Fruit fly (Drosophila melanogaster): ENCODE results near the gene Slbp.

The Slbp gene

dm6 chr3R:29116167-29116725 lies 36.8 kb downstream of the Slbp start, which contains the start of gene Atg14 (continued):
- TF ChIP-seq GATAe (GFP tag; conservative IDR thresholded peaks at IDR 0.05) (no peak), CG7786 (GFP tag; optimal IDR thresholded peaks at IDR 0.05) (no peak), CG16863 (GFP tag; optimal IDR thresholded peaks at IDR 0.05) (no peak), tio (GFP tag; optimal IDR thresholded peaks at IDR 0.05) (no peak), CG3407 (GFP tag; optimal IDR thresholded peaks at IDR 0.05) (no peak), Awh (GFP tag; IDR thresholded peaks at IDR 0.05) (0 out of 2 replicates have a peak, but pooled peaks have one; percentile 21), CG11560 (tag; IDR thresholded peaks at IDR 0.05) (no peak), CG10267 (tag; optimal IDR thresholded peaks at IDR 0.05) (peak; percentile 99), CG6254 (GFP tag; optimal IDR thresholded peaks at IDR 0.05) (no peak), CkIIα-i1 (GFP tag; IDR thresholded peaks at IDR 0.05) (no peak), CG9727 (GFP tag; optimal IDR thresholded peaks at IDR 0.05) (no peak), Gug (GFP tag; IDR thresholded peaks at IDR 0.05) (no peak), B-H2 (GFP tag; optimal IDR thresholded peaks at IDR 0.05) (peak; percentile 86), en (GFP tag; optimal IDR thresholded peaks at IDR 0.05) (no peak), CG30403 (GFP tag; optimal IDR thresholded peaks at IDR 0.05) (no peak), CG13424 (tag; optimal IDR thresholded peaks at IDR 0.05) (no peak), CG8281 (tag; optimal IDR thresholded peaks at IDR 0.05) (no peak), cwo (GFP tag; optimal IDR thresholded peaks at IDR 0.05) (no peak), CG8478 (optimal IDR thresholded peaks at IDR 0.05) (no peak), CG10565 (GFP tag; optimal IDR thresholded peaks at IDR 0.05) (no peak), CrebB (tag; optimal IDR thresholded peaks at IDR 0.05) (no peak), CG17186 (GFP tag; optimal IDR thresholded peaks at IDR 0.05) (peak; percentile 27), pita (GFP tag; optimal IDR thresholded peaks at IDR 0.05) (no peak), HHEX (GFP tag; optimal IDR thresholded peaks at IDR 0.05) (no peak), bbx (GFP tag; IDR thresholded peaks at IDR 0.05; ENCODE audit: partially characterized antibody) (peak; percentile 98), sug (tag; optimal IDR thresholded peaks at IDR 0.05) (peak; percentile 28), E2f2 (GFP tag; IDR thresholded peaks at IDR 0.05) (peak; percentile 98), CoRest (tag; optimal IDR thresholded peaks at IDR 0.05) (peak; percentile 34), CG1024 (GFP tag; IDR thresholded peaks at IDR 0.05) (no peak), luna (GFP tag; optimal IDR thresholded peaks at IDR 0.05) (no peak), CG9437 (GFP tag; optimal IDR thresholded peaks at IDR 0.05) (no peak), CG12104 (GFP tag; optimal IDR thresholded peaks at IDR 0.05) (no peak), CG5245 (GFP tag; optimal IDR thresholded peaks at IDR 0.05) (no peak), lbe (GFP tag; optimal IDR thresholded peaks at IDR 0.05) (peak; percentile 50), Bdp1 (GFP tag; optimal IDR thresholded peaks at IDR 0.05) (no peak), Xrp1 (GFP tag; IDR thresholded peaks at IDR 0.05) (peak; percentile 44; the same call in 1 of the 2 replicates), ab (GFP tag; optimal IDR thresholded peaks at IDR 0.05) (no peak), CG6175 (GFP tag; IDR thresholded peaks at IDR 0.05) (no peak), fu2 (GFP tag; optimal IDR thresholded peaks at IDR 0.05) (no peak), Rx (GFP tag; IDR thresholded peaks at IDR 0.05) (no peak), wdn (GFP tag; IDR thresholded peaks at IDR 0.05) (no peak), HLH54F (GFP tag; optimal IDR thresholded peaks at IDR 0.05) (peak; percentile 3), CG2875 (GFP tag; optimal IDR thresholded peaks at IDR 0.05) (no peak), Meics (GFP tag; optimal IDR thresholded peaks at IDR 0.05) (no peak), CG8924 (tag; optimal IDR thresholded peaks at IDR 0.05) (peak; percentile 25), CG34422 (GFP tag; IDR thresholded peaks at IDR 0.05) (no peak; the same call in 2 of the 3 replicates), CG7963 (GFP tag; IDR thresholded peaks at IDR 0.05; ENCODE audit: partially characterized antibody) (peak; percentile 95), Sin3A (optimal IDR thresholded peaks at IDR 0.05) (peak; percentile 11), lab (GFP tag; optimal IDR thresholded peaks at IDR 0.05) (peak; percentile 38), emc (GFP tag; optimal IDR thresholded peaks at IDR 0.05) (no peak), CG15696 (tag; optimal IDR thresholded peaks at IDR 0.05) (no peak), CG7928 (GFP tag; optimal IDR thresholded peaks at IDR 0.05) (no peak)

Measured in whole organism, embryonic.